Fruit fly (Drosophila melanogaster) S2 (cell line): ENCODE results near the gene blp.
"Not testable (repeated sequence)": the region's sequence is repeated elsewhere in the genome, so short reads cannot be mapped to it uniquely, and the experiment has no call there.

Source experiments
- CG8478 ChIP-seq: fragments of >200 bp; optimal IDR thresholded peaks from 2 replicates; lab custom pipeline; 2018
- CTCF ChIP-seq, 2 experiments: fragments of >200 bp; optimal IDR thresholded peaks; 2 replicates each; lab custom pipeline; 2018

The blp gene

DNA sequence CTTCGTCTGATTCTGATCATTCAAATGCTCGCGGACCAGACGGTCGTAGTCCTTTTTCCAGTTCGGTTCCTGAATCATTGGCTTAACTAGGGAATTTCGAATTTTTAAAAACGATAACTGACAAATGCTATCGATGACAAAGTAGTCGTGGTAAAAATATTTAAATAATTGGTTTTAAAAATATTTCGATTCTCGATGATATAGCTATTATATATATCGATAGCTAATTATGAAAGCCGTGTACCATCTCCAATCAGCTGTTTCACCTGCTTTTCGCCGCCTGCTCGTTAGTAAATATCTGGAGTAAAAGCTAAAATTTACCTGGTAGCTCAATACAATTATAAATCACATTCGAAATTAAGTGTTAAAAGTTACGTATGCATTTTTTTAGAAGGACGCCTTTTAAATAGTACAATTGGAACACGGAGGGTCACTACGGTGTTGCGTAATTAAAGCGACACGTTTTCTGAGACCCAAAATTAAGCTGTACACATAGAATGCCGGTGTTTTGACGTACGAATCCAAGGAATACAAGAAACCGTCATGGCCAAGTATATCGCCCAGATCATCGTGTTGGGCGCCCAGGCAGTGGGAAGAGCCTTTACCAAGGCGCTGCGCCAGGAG lies at the start of gene blp, which contains the start of gene CG5478:
TSS of gene blp (plus strand) at position 239 of the 624 bp plus-strand sequence.
TSS of gene CG5478 (minus strand) at position 126 of the 624 bp plus-strand sequence.
- TF ChIP-seq CG8478: no peak
- TF ChIP-seq CTCF (optimal IDR thresholded peaks at IDR 0.05; lab: Kevin White, UChicago): no peak

DNA sequence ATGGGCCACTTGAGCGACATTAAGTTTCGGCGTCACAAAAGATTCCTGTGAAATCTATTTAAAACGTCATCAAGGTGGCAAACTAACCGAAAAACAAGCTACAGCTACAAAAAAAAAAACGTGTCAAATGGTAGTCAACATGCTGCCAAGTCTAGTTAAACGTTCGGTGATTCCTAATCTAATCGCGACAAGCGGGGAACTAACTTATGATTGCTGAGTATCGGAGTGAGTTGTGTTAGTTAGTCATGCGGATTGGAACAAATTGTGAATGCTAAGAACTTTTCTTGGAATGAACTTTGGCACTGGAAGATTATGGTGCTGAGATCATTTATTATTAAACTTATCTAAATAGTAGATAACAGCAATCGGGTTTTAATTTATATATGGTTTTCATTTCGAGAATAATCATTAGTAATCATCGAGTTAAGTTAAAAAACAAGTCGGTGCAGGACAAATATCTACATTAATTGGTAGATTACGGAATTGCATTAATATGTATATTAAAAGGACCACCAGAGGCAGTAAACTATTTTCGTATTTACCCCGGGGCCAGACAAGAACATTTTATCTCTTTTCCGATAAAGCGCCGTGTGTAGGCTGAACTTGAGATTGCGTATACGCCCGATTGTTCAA lies 42.3 kb upstream of the blp start:
- no peak for TF ChIP-seq CG8478
- no peak for TF ChIP-seq CTCF (optimal IDR thresholded peaks at IDR 0.05; lab: Kevin White, UChicago)

DNA sequence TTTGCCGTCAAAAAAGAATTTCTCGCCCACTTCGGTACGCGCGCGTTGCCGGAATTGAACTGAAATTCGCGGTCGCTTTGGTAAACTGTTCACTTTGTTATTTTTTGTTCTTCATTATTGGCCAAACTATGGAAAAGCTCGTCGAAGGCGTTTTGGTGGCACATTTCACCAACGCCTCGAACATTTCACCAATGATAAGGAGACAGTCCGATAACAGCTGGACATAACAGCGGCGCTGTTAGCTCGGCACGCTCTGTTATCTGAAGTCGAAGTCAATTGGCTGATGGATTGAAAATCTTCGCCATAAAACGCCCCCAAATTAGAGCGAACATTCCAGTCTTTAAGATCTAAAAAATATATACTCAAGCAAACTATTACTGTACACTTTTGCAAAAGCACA lies 37.7 kb upstream of the blp start, which contains the start of gene CG14877:
TSS of gene CG14877 (minus strand) at position 101 of the 400 bp plus-strand sequence.
- TF ChIP-seq CG8478 (no peak), CTCF (optimal IDR thresholded peaks at IDR 0.05; lab: Kevin White, UChicago) (no peak)

DNA sequence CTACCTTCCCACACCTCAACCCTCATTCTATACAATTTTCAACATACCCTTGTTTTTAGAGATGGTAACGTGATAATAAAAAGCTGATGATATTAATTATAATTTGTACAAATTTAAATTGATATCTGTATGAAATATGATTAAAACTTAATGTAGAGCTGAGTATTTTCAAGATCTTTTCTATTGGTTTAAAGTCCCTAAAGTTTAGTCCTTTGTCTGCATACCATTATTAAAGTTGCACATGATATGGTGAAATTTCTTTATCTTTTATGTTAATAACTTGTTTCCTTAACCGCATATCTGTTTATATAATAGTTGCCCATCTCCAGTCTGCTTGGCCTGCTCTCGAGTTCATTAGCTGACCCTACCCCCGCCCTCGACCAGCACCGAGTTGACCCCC lies 35.3 kb upstream of the blp start:
- TF ChIP-seq CG8478 (no peak), CTCF (optimal IDR thresholded peaks at IDR 0.05; lab: Kevin White, UChicago) (no peak)

DNA sequence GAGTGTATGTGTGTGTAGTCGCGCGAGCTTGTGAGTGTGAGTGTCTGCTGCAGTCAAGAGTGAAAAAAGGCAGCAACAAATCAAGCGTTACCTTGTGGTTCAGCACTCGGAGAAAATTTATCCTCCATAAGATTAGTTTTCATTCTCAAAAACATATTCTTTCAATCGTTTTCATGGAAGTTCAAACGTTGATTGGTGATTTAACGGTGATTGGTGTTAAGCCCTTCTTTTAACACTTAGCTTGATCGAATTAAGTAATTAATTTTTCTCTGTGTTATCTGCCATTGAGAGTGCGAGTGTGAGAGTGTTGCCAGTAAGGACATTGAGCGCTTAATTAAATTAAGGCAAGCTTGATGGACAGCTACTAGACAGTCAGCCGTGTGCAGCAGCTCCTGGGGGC lies 34.0 kb upstream of the blp start:
- no peak for TF ChIP-seq CTCF (optimal IDR thresholded peaks at IDR 0.05; lab: Kevin White, UChicago)
- TF ChIP-seq CG8478: no peak

DNA sequence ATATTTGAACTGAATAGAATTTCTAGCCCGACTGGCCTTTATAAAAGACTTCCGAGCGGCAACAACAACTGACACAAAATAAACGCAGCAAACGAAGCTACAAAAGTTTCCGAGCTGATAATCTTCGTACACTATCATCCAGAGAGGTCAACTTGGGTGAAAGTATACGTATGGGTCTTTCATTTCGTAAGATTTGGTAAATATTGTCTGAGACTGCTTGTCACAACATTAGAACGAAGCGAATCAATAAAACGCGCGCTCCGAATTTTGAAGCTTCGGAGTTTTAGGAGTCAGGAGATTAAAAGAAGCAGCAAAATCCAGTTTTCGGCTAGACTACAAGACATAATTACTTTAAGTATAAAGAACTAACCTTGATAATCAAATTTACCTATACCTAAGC lies 29.1 kb upstream of the blp start, which contains the start of gene glob1:
TSS of gene glob1 (minus strand) at position 101 of the 400 bp plus-strand sequence.
- not testable (repeated sequence) for TF ChIP-seq CG8478; CTCF (optimal IDR thresholded peaks at IDR 0.05; lab: Kevin White, UChicago)

DNA sequence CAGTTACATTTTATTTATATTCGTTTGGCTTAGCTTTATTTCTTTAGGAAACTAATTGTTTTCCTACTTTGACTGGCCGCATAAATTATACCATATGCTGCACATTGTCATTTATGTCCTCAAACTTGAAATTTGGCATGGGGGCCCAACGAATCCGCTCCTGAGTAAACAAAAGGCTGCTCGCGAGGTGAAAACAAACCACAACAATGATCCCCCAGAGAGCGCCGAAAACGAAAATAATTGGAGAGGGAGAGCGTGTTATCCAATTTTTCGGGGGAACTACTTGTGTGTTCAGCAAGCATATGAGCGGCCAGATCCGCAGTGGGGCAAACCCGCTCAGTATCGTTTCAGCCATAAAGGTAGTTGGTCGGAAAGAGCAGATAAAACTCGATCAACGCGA lies 25.5 kb upstream of the blp start, which contains the start of gene EndoU:
TSS of gene EndoU (plus strand) at position 301 of the 400 bp plus-strand sequence.
- not testable (repeated sequence) for TF ChIP-seq CTCF (optimal IDR thresholded peaks at IDR 0.05; lab: Kevin White, UChicago); CG8478

DNA sequence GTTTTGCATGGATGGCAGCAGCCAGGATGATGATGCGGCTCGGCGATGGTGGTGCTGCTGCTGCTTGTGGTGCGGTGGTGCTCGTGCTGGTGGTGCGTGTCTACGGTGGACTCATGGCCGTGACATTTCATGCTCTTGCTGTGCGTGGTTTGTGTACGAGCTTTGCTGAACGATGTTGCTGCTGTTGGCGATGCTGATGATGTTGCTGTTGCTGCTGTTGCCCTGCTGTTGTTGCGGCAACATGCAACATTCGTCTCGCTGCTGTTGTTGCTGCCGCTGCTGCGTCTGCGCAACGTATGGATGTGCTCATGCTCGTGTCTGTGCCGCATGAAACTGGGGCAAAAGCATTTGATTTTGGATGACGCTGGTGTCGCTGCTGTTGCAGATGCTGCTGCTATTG lies 20.4 kb upstream of the blp start:
- no peak for TF ChIP-seq CG8478
- peak in 1 of 2 experiments; percentile 42 for TF ChIP-seq CTCF (optimal IDR thresholded peaks at IDR 0.05; lab: Kevin White, UChicago)

DNA sequence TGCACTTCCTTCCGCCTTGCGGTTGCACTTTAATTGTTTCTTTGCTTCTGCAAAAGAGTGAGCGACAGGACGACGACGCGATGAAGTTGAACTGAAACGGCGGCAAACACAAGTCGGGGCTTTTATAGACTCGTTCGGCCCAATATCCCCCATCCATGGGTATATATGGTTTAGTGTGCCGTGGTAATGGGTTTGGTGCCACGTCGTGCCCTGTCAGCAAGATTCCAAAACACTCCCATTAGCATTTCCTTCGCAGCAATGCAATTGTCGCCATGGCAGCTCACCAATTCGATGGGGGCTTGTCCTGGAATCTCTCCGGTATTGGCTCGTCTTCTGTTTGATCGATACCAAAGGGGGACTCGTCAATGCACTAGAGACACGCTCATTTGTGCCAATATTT lies 15.7 kb upstream of the blp start, which contains the start of gene CG45105:
TSS of gene CG45105 (minus strand) at position 101 of the 400 bp plus-strand sequence.
- TF ChIP-seq CG8478: no peak
- TF ChIP-seq CTCF (optimal IDR thresholded peaks at IDR 0.05; lab: Kevin White, UChicago): no peak

DNA sequence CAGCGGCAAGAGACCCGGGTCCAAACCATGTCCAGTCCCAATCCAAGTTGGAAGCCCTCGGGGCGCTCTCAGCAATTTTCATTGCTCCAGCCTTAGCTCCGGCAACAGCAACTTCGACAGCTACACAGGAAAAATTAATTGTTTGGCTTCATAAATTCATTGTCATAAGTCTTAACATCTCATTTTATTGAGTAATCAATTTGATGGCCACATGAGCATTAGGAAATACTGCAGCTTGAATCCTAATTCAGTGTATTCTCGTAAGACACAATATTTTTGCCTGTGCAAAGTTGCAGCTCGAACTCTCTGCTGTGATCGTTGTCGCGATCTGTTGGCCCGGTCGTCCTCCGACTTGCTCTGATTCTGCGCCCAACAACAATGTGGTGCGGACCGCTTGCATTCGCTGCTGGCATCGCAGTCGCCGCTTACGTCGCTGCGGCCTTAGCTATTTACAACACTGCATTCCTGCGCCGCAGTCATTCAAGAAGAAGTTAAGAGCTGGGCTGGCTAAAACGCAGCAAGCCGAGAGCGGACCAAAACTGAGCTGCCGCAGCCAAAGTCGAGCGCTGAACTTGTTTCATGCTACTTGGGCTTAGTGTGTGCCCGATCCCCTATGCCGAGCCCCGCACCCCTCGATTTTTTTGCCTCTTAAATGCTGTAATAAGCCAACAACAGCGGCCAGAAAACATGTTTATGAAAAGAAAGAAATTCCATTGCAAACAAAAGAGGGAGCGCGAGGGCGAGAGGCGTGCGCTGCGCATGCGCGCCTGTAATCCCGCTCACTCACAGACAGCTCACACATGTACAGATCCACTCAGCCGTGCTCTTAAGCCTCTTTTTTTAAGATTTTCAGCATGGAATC lies 14.0 kb upstream of the blp start:
- TF ChIP-seq CTCF (optimal IDR thresholded peaks at IDR 0.05; lab: Kevin White, UChicago): no peak
- no peak for TF ChIP-seq CG8478

DNA sequence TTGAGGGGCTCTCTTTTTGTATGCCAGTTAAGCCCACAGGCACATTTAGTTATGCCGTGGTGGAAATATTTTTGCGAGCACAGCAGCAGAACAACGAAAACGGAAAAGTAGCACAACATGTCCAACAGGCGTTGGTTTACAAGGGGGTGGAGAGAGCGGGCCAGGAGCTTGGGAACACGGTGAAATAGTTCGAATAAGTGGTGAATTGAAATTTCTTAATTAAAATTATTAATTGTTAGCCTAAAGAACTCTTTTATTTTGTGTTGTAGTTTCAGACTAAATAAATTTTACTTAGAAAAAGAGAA lies 13.5 kb upstream of the blp start:
- no peak for TF ChIP-seq CG8478
- no peak for TF ChIP-seq CTCF (optimal IDR thresholded peaks at IDR 0.05; lab: Kevin White, UChicago)

DNA sequence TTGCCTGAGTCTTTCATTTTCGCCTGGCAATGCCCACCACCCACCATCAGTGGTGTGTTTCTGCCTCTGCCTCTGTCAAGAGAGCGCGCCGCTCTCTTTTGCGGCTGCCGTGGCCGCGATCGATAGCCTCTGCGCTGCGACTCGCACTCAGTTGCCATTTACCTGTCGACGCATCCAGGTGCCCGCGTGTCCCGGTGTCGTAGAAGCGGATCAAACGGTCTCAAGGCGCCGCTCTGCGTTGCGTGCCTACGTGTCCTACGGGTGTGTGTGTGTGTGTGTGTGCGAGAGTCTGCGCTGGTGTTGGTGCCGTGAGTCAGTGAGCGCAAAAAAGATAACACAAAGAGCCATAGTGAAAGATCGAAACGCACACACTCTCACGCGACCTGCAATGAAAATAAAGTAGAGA lies 12.9 kb upstream of the blp start, which contains the start of gene Fbxl7:
TSS of gene Fbxl7 (plus strand) at position 148 of the 406 bp plus-strand sequence.
- TF ChIP-seq CTCF (optimal IDR thresholded peaks at IDR 0.05; lab: Kevin White, UChicago): no peak
- no peak for TF ChIP-seq CG8478

DNA sequence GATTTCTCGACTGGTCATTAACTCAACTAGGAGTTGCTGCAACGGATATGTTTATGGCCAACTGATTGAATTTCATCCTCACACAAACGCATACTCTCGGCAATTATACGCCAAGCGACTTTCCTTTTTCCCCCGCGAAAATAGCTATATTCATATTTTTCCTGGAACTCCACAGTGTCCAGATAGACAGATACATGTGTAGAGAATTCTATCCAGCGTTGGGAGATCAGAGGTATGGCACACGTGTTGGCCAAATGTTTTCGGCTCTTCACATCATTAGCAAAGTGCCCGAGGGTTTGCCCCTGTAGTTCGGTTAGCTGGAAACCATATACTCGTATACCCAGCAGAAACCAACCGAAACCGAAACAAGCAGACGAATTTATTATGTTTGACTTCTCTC lies 11.9 kb upstream of the blp start:
- TF ChIP-seq CTCF (optimal IDR thresholded peaks at IDR 0.05; lab: Kevin White, UChicago) (no peak), CG8478 (no peak)

DNA sequence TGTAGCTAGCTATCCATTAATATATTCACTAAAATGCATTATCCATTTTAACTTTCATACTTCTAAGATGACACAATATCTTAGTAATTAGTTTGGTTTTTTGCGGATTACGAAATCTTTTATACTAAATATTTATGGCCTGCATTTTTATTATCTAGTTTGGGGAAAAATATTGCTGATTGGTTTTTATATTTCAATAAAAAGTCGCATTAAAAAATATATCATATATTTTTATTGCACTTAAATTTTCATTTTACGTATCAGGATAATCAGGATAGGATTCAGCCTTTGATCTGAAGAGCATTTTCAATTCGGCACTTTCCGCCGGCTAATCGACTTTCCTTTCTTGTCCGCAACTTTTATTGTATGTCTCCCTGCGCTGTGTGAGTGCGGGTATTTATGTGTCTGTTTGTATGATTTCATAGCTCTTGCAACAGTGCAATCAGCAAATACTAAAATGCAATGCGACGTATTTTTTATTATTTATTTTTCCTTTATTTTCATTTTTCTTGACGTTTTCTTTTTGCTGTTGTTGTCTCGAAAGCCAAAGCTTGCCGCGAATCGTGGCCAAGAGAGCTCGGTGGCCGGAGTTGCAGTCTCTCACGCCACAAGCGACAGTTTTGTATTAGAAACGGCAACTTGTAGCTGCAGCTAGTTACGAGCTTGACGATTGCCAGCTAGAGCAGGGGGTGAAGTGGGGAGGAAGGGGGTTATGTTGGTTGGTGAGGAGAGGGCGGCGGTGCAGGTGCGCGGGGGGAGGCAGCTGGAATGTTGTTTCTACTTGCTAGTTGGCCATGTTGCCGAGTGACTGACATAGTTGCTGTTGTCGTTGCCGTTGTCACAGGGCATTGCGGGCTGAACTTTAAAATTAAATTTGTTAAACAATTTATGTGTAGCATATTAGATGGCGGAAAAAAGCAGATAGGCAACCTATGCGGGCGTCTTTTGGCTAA lies 10.7 kb upstream of the blp start:
- TF ChIP-seq CG8478: no peak
- no peak for TF ChIP-seq CTCF (optimal IDR thresholded peaks at IDR 0.05; lab: Kevin White, UChicago)
